Worm (Caenorhabditis elegans) whole organism, L3 larva: ENCODE results near the gene wrn-1.

Source experiments
- R02D3.7 ChIP-seq: fragments of 150-350 bp; optimal IDR thresholded peaks from 2 replicates; lab custom pipeline; 2014; ENCODE audit warnings: missing biosample characterization, missing genetic modification characterization
- ceh-9 ChIP-seq: sonication (generic microtip); optimal IDR thresholded peaks from 2 replicates; lab custom pipeline; 2018; ENCODE audit warnings: missing biosample characterization, missing genetic modification characterization
- daf-12 ChIP-seq: fragments of 150-350 bp; optimal IDR thresholded peaks from 2 replicates; lab custom pipeline; 2014; ENCODE audit warnings: missing biosample characterization, missing genetic modification reagents, missing genetic modification characterization
- elt-3 ChIP-seq, 3 experiments: fragments of 150-350 bp in 1 of 3; sonication (generic microtip) in 2 of 3; optimal IDR thresholded peaks; 2 replicates in 2 of 3; 4 replicates in 1 of 3; lab custom pipeline; 2014 to 2017; ENCODE audit warnings: missing biosample characterization in 3 of 3, missing genetic modification characterization in 3 of 3
- fos-1 ChIP-seq: fragments of 150-350 bp; optimal IDR thresholded peaks from 2 replicates; lab custom pipeline; 2014; ENCODE audit warnings: missing biosample characterization, missing genetic modification characterization
- jun-1 ChIP-seq: fragments of 150-350 bp; optimal IDR thresholded peaks from 2 replicates; lab custom pipeline; 2014; ENCODE audit warnings: missing biosample characterization, missing genetic modification reagents, missing genetic modification characterization
- lin-15B ChIP-seq: fragments of 150-350 bp; optimal IDR thresholded peaks from 2 replicates; lab custom pipeline; 2014; ENCODE audit warnings: missing biosample characterization, missing genetic modification characterization
- lsy-12 ChIP-seq: sonication (generic microtip); optimal IDR thresholded peaks from 2 replicates; lab custom pipeline; 2016; ENCODE audit warnings: mild to moderate bottlenecking, missing genetic modification characterization, missing compliant biosample characterization
- nfya-1 ChIP-seq: sonication (generic microtip); optimal IDR thresholded peaks from 2 replicates; lab custom pipeline; 2017; ENCODE audit warnings: missing genetic modification characterization, mild to moderate bottlenecking, missing compliant biosample characterization, antibody characterized with exemption, moderate library complexity; ENCODE audit not compliant: insufficient read depth
- nhr-23 ChIP-seq: fragments of 150-350 bp; optimal IDR thresholded peaks from 2 replicates; lab custom pipeline; 2014; ENCODE audit warnings: missing biosample characterization, missing genetic modification reagents, missing genetic modification characterization
- nhr-67 ChIP-seq: fragments of 150-350 bp; optimal IDR thresholded peaks from 2 replicates; lab custom pipeline; 2014; ENCODE audit warnings: missing biosample characterization, missing genetic modification characterization
- nhr-76 ChIP-seq: fragments of 150-350 bp; sonication (generic microtip); optimal IDR thresholded peaks from 5 replicates; lab custom pipeline; 2014; ENCODE audit warnings: missing biosample characterization, missing genetic modification characterization
- nhr-77 ChIP-seq: fragments of 150-350 bp; optimal IDR thresholded peaks from 2 replicates; lab custom pipeline; 2014; ENCODE audit warnings: missing biosample characterization, missing genetic modification characterization
- pha-4 ChIP-seq: fragments of 150-350 bp; optimal IDR thresholded peaks from 2 replicates; lab custom pipeline; 2014; ENCODE audit warnings: missing biosample characterization, missing genetic modification reagents, missing genetic modification characterization
- pqm-1 ChIP-seq: fragments of 150-350 bp; optimal IDR thresholded peaks from 2 replicates; lab custom pipeline; 2017; ENCODE audit warnings: missing biosample characterization, missing genetic modification characterization, inconsistent platforms
- snpc-4 ChIP-seq: fragments of 150-350 bp; optimal IDR thresholded peaks from 2 replicates; lab custom pipeline; 2014; ENCODE audit warnings: missing biosample characterization, missing genetic modification characterization
- tbx-2 ChIP-seq: sonication (generic microtip); optimal IDR thresholded peaks from 2 replicates; lab custom pipeline; 2016; ENCODE audit warnings: mild to moderate bottlenecking, missing genetic modification characterization, missing compliant biosample characterization
- unc-39 ChIP-seq: sonication (generic microtip); optimal IDR thresholded peaks from 4 replicates; lab custom pipeline; 2017; ENCODE audit warnings: missing biosample characterization, missing genetic modification characterization
- unc-62 ChIP-seq: fragments of 150-350 bp; sonication (generic microtip); optimal IDR thresholded peaks from 4 replicates; lab custom pipeline; 2014; ENCODE audit warnings: missing biosample characterization, missing genetic modification reagents, missing genetic modification characterization

wrn-1 gene

DNA sequence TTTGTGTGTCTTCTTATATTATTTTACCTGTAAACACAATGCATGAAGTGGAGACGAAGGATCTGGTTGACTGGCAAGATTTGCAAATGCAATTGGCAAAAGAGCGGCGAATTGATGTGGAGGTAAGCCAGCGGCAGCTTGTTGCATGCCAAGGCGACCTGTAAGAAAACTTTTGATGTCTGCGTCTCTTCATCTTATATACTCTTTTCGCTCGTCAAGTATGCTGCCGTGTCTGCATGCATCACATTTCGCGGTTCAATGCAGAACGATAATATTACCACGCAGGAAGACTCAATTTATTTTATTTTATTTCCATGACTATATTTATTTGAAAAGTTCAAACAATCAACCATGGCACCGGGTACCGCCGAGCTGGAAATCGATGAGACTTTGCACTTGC, 46.2 kb downstream of the wrn-1 start, which contains the start of gene vps-33.2 (continued):
- no peak for TF ChIP-seq tbx-2 (tag; lab: Kevin White, UChicago)

DNA sequence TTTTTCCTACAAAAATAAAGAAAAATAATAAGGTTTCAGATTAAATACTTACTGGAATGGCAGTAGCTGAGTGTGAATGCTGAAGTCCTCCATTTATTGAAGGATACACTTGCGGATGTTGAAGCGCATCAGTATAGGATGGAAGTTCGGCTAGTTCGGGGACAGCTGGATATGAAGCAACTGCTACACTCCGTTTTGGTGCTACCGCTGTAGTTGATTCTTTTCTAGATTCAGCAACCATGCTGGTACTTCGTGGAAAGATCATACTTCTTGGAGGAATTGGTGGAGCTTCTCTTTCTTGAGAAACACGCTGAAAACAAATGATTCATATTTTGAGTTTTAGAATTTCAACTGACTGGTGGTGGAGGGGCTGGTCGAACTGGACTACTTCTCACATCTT, 53.8 kb downstream of the wrn-1 start:
- TF ChIP-seq lsy-12 (tag; lab: Kevin White, UChicago) (no peak), elt-3 (tag; optimal IDR thresholded peaks at IDR 0.05; lab: Kevin White, UChicago) (no peak), R02D3.7 (no peak), jun-1 (no peak), unc-62 (GFP tag; lab: Kevin White, UChicago) (no peak), pqm-1 (no peak), nhr-23 (no peak), nhr-76 (no peak), snpc-4 (tag; lab: Kevin White, UChicago) (no peak), nhr-77 (tag; lab: Kevin White, UChicago) (no peak), pha-4 (no peak), daf-12 (tag; lab: Kevin White, UChicago) (no peak), unc-39 (no peak), fos-1 (no peak), nfya-1 (tag; lab: Kevin White, UChicago) (no peak), nhr-67 (tag; lab: Kevin White, UChicago) (no peak), ceh-9 (no peak), lin-15B (no peak)
- TF ChIP-seq, all 47 proteins: peak for 0
